Worm (Caenorhabditis elegans) whole organism, L3 larva: Measurements from ENCODE around the gene T12B3.2.
A peak's percentile ranks its signal among the peaks of the same experiment; 100 is the strongest.

ENCODE experiments used
- ZK546.5 ChIP-seq: sonication (generic microtip); optimal IDR thresholded peaks from 2 replicates; lab custom pipeline; 2017; ENCODE audit warnings: missing biosample characterization, missing genetic modification characterization
- jun-1 ChIP-seq: fragments of 150-350 bp; optimal IDR thresholded peaks from 2 replicates; lab custom pipeline; 2014; ENCODE audit warnings: missing biosample characterization, missing genetic modification reagents, missing genetic modification characterization
- nfya-1 ChIP-seq: sonication (generic microtip); optimal IDR thresholded peaks from 2 replicates; lab custom pipeline; 2017; ENCODE audit warnings: missing genetic modification characterization, mild to moderate bottlenecking, missing compliant biosample characterization, antibody characterized with exemption, moderate library complexity; ENCODE audit not compliant: insufficient read depth
- nhr-76 ChIP-seq: fragments of 150-350 bp; sonication (generic microtip); optimal IDR thresholded peaks from 5 replicates; lab custom pipeline; 2014; ENCODE audit warnings: missing biosample characterization, missing genetic modification characterization
- snpc-4 ChIP-seq: fragments of 150-350 bp; optimal IDR thresholded peaks from 2 replicates; lab custom pipeline; 2014; ENCODE audit warnings: missing biosample characterization, missing genetic modification characterization
- ztf-4 ChIP-seq: fragments of 150-350 bp; optimal IDR thresholded peaks from 2 replicates; lab custom pipeline; 2014; ENCODE audit warnings: missing biosample characterization, missing genetic modification characterization

- TF ChIP-seq ZK546.5 (tag; lab: Kevin White, UChicago), result no peak
- no peak for TF ChIP-seq jun-1 (tag; lab: Kevin White, UChicago)
- no peak for TF ChIP-seq snpc-4 (tag; lab: Kevin White, UChicago)
- no peak for TF ChIP-seq ztf-4
- TF ChIP-seq nhr-76, result no peak
- TF ChIP-seq nfya-1, result peak; percentile 82
Measured at ce11 chrIV:7386835-7387551, 10.4 kb downstream of the T12B3.2 start.
